Fruit fly (Drosophila melanogaster) whole organism, embryonic: ENCODE data around the gene CG7006.

Source experiments
- Asciz ChIP-seq: fragments of 200-800 bp; sonication (Bioruptor generic); optimal IDR thresholded peaks from 2 replicates; lab custom pipeline; 2017; ENCODE audit warnings: missing biosample characterization, mild to moderate bottlenecking, missing genetic modification characterization, missing genetic modification reagents
- BEAF-32 ChIP-seq: fragments of 200-800 bp; sonication (Bioruptor generic); optimal IDR thresholded peaks from 3 replicates; lab custom pipeline; 2017; ENCODE audit warnings: missing biosample characterization, missing genetic modification characterization, mild to moderate bottlenecking, moderate library complexity, missing genetic modification reagents
- Bgb ChIP-seq: fragments of 200-800 bp; sonication (Bioruptor generic); IDR thresholded peaks from 2 replicates; pipeline ENCODE4 v1.3.6; 2022; ENCODE audit warnings: missing biosample characterization, missing genetic modification characterization; ENCODE audit not compliant: partially characterized antibody
- CG10431 ChIP-seq: fragments of 200-800 bp; sonication (Bioruptor generic); optimal IDR thresholded peaks from 3 replicates; lab custom pipeline; 2018; ENCODE audit warnings: missing biosample characterization, mild to moderate bottlenecking, missing genetic modification characterization
- CG12659 ChIP-seq: fragments of 200-800 bp; sonication (Bioruptor generic); optimal IDR thresholded peaks from 3 replicates; lab custom pipeline; 2017; ENCODE audit warnings: mild to moderate bottlenecking, missing biosample characterization, missing genetic modification reagents, missing genetic modification characterization
- CG13296 ChIP-seq: fragments of 200-800 bp; sonication (Bioruptor generic); optimal IDR thresholded peaks from 3 replicates; lab custom pipeline; 2018; ENCODE audit warnings: missing biosample characterization, mild to moderate bottlenecking, missing genetic modification characterization
- CG14441 ChIP-seq: fragments of 200-800 bp; sonication (Bioruptor generic); IDR thresholded peaks from 2 replicates; pipeline ENCODE4 v1.3.6; 2022; ENCODE audit warnings: missing biosample characterization, missing genetic modification characterization
- CG15479 ChIP-seq: fragments of 200-800 bp; sonication (Bioruptor generic); optimal IDR thresholded peaks from 3 replicates; lab custom pipeline; 2019; ENCODE audit warnings: missing biosample characterization, mild to moderate bottlenecking, missing genetic modification characterization, moderate library complexity
- CG16779 ChIP-seq: fragments of 200-800 bp; sonication (Bioruptor generic); IDR thresholded peaks from 2 replicates; pipeline ENCODE4 v1.3.6; 2022; ENCODE audit warnings: missing biosample characterization, missing genetic modification characterization
- CG17359 ChIP-seq: fragments of 200-800 bp; sonication (Bioruptor generic); optimal IDR thresholded peaks from 3 replicates; lab custom pipeline; 2018; ENCODE audit warnings: missing biosample characterization, mild to moderate bottlenecking, missing genetic modification characterization, moderate library complexity
- CG2120 ChIP-seq: fragments of 200-800 bp; sonication (Bioruptor generic); optimal IDR thresholded peaks from 3 replicates; lab custom pipeline; 2016; ENCODE audit warnings: missing biosample characterization, missing genetic modification characterization
- CG2678 ChIP-seq: fragments of 200-800 bp; sonication (Bioruptor generic); optimal IDR thresholded peaks from 3 replicates; lab custom pipeline; 2019; ENCODE audit warnings: missing biosample characterization, mild to moderate bottlenecking, missing genetic modification characterization, moderate library complexity
- CG2712 ChIP-seq: fragments of 200-800 bp; optimal IDR thresholded peaks from 3 replicates; lab custom pipeline; 2019; ENCODE audit warnings: missing biosample characterization, mild to moderate bottlenecking, missing genetic modification characterization, moderate library complexity
- CG31224 ChIP-seq: fragments of 200-800 bp; sonication (Bioruptor generic); IDR thresholded peaks from 2 replicates; pipeline ENCODE4 v1.3.6; 2022; ENCODE audit warnings: missing biosample characterization, missing genetic modification characterization
- CG32532 ChIP-seq: fragments of 200-800 bp; sonication (Bioruptor generic); IDR thresholded peaks from 2 replicates; pipeline ENCODE4 v1.3.6; 2022; ENCODE audit warnings: missing biosample characterization, missing genetic modification characterization
- CG33213 ChIP-seq: fragments of 200-800 bp; sonication (Bioruptor generic); optimal IDR thresholded peaks from 3 replicates; lab custom pipeline; 2016; ENCODE audit warnings: missing biosample characterization, missing genetic modification characterization
- CG34376 ChIP-seq: fragments of 200-800 bp; sonication (Bioruptor generic); optimal IDR thresholded peaks from 2 replicates; lab custom pipeline; 2018; ENCODE audit warnings: missing biosample characterization, mild to moderate bottlenecking, missing genetic modification characterization
- CG4424 ChIP-seq: fragments of 200-800 bp; sonication (Bioruptor generic); optimal IDR thresholded peaks from 3 replicates; lab custom pipeline; 2016; ENCODE audit warnings: missing biosample characterization, missing genetic modification characterization
- CG5953 ChIP-seq: fragments of 200-800 bp; sonication (Bioruptor generic); IDR thresholded peaks from 2 replicates; pipeline ENCODE4 v1.3.6; 2022; ENCODE audit warnings: missing biosample characterization, missing genetic modification characterization
- CG6272 ChIP-seq: fragments of 200-800 bp; sonication (Bioruptor generic); IDR thresholded peaks from 2 replicates; pipeline ENCODE4 v1.3.6; 2022; ENCODE audit warnings: missing biosample characterization, missing genetic modification characterization
- CG6654 ChIP-seq: fragments of 200-800 bp; sonication (Bioruptor generic); optimal IDR thresholded peaks from 2 replicates; lab custom pipeline; 2017; ENCODE audit warnings: missing biosample characterization, mild to moderate bottlenecking, missing genetic modification characterization
- CG6791 ChIP-seq: fragments of 200-800 bp; sonication (Bioruptor generic); IDR thresholded peaks from 3 replicates; pipeline ENCODE4 v1.3.6; 2022; ENCODE audit warnings: missing biosample characterization, missing genetic modification characterization; ENCODE audit not compliant: partially characterized antibody
- CG7786 ChIP-seq: fragments of 200-800 bp; sonication (Bioruptor generic); optimal IDR thresholded peaks from 2 replicates; lab custom pipeline; 2016; ENCODE audit warnings: missing biosample characterization, missing genetic modification characterization
- CG9817 ChIP-seq: fragments of 200-800 bp; sonication (Bioruptor generic); optimal IDR thresholded peaks from 2 replicates; lab custom pipeline; 2018; ENCODE audit warnings: missing biosample characterization, mild to moderate bottlenecking, missing genetic modification characterization, moderate library complexity
- CTCF ChIP-seq: fragments of 200-800 bp; sonication (Bioruptor generic); optimal IDR thresholded peaks from 2 replicates; lab custom pipeline; 2017; ENCODE audit warnings: missing biosample characterization, mild to moderate bottlenecking, missing genetic modification characterization, moderate library complexity
- D19B ChIP-seq: fragments of 200-800 bp; sonication (Bioruptor generic); optimal IDR thresholded peaks from 2 replicates; lab custom pipeline; 2017; ENCODE audit warnings: missing biosample characterization, mild to moderate bottlenecking, missing genetic modification characterization
- Dbx ChIP-seq: fragments of 200-800 bp; sonication (Bioruptor generic); IDR thresholded peaks from 3 replicates; pipeline ENCODE4 v1.3.6; 2022; ENCODE audit warnings: missing biosample characterization, missing genetic modification characterization
- Eip74EF ChIP-seq, 2 experiments: fragments of 200-800 bp in 1 of 2; fragments of >200 bp in 1 of 2; sonication (Bioruptor generic) in 1 of 2; optimal IDR thresholded peaks; 2 replicates each; lab custom pipeline; 2017 to 2019; ENCODE audit warnings: missing biosample characterization in 2 of 2, missing genetic modification characterization in 2 of 2, mild to moderate bottlenecking in 1 of 2, moderate library complexity in 1 of 2
- Hmx ChIP-seq: fragments of 200-800 bp; sonication (Bioruptor generic); optimal IDR thresholded peaks from 2 replicates; lab custom pipeline; 2016; ENCODE audit warnings: missing biosample characterization, missing genetic modification characterization
- Hsf ChIP-seq: fragments of 200-800 bp; sonication (Bioruptor generic); optimal IDR thresholded peaks from 3 replicates; lab custom pipeline; 2016; ENCODE audit warnings: missing biosample characterization, missing genetic modification characterization
- Lpt ChIP-seq: fragments of >200 bp; optimal IDR thresholded peaks from 2 replicates; lab custom pipeline; 2018; ENCODE audit warnings: missing biosample characterization, missing genetic modification characterization
- Oli ChIP-seq: fragments of 200-800 bp; sonication (Bioruptor generic); optimal IDR thresholded peaks from 2 replicates; lab custom pipeline; 2018; ENCODE audit warnings: missing biosample characterization, mild to moderate bottlenecking, missing genetic modification characterization, moderate library complexity
- Xrp1 ChIP-seq: fragments of 200-800 bp; sonication (Bioruptor generic); IDR thresholded peaks from 2 replicates; pipeline ENCODE4 v1.3.6; 2022; ENCODE audit warnings: missing biosample characterization, missing genetic modification characterization
- ase ChIP-seq: fragments of 200-800 bp; sonication (Bioruptor generic); IDR thresholded peaks from 3 replicates; pipeline ENCODE4 v1.3.6; 2022; ENCODE audit warnings: missing biosample characterization, missing genetic modification characterization
- bowl ChIP-seq: fragments of 200-800 bp; sonication (Bioruptor generic); IDR thresholded peaks from 2 replicates; pipeline ENCODE4 v1.3.6; 2022; ENCODE audit warnings: missing biosample characterization, missing genetic modification characterization
- bsh ChIP-seq, 2 experiments: fragments of 200-800 bp; sonication (Bioruptor generic); optimal IDR thresholded peaks; 2 replicates each; lab custom pipeline; 2017 to 2018; ENCODE audit warnings: mild to moderate bottlenecking in 2 of 2, missing biosample characterization in 2 of 2, missing genetic modification characterization in 2 of 2, moderate library complexity in 1 of 2
- cato ChIP-seq: fragments of 200-800 bp; sonication (Bioruptor generic); optimal IDR thresholded peaks from 2 replicates; lab custom pipeline; 2016; ENCODE audit warnings: missing biosample characterization, missing genetic modification characterization, borderline replicate concordance
- fd3F ChIP-seq: fragments of 200-800 bp; sonication (Bioruptor generic); optimal IDR thresholded peaks from 2 replicates; lab custom pipeline; 2018; ENCODE audit warnings: missing biosample characterization, mild to moderate bottlenecking, missing genetic modification characterization, moderate library complexity
- gfzf ChIP-seq: fragments of 200-800 bp; sonication (Bioruptor generic); optimal IDR thresholded peaks from 2 replicates; lab custom pipeline; 2016; ENCODE audit warnings: missing biosample characterization, mild to moderate bottlenecking, missing genetic modification characterization, moderate library complexity
- gro ChIP-seq: fragments of 200-800 bp; sonication (Bioruptor generic); optimal IDR thresholded peaks from 2 replicates; lab custom pipeline; 2016; ENCODE audit warnings: missing biosample characterization, missing genetic modification characterization
- lola ChIP-seq, 3 experiments: fragments of >200 bp in 2 of 3; fragments of 200-800 bp in 1 of 3; sonication (Bioruptor generic) in 1 of 3; optimal IDR thresholded peaks; 2 replicates each; lab custom pipeline; 2017 to 2019; ENCODE audit warnings: missing biosample characterization in 3 of 3, missing genetic modification characterization in 3 of 3, mild to moderate bottlenecking in 1 of 3, moderate library complexity in 1 of 3
- oc ChIP-seq: fragments of 200-800 bp; sonication (Bioruptor generic); optimal IDR thresholded peaks from 2 replicates; lab custom pipeline; 2018; ENCODE audit warnings: missing biosample characterization, mild to moderate bottlenecking, missing genetic modification characterization, moderate library complexity
- org-1 ChIP-seq: fragments of 200-800 bp; sonication (Bioruptor generic); optimal IDR thresholded peaks from 2 replicates; lab custom pipeline; 2017; ENCODE audit warnings: missing biosample characterization, missing genetic modification characterization
- scrt ChIP-seq: fragments of 200-800 bp; sonication (Bioruptor generic); optimal IDR thresholded peaks from 2 replicates; lab custom pipeline; 2018; ENCODE audit warnings: missing biosample characterization, mild to moderate bottlenecking, missing genetic modification characterization, moderate library complexity
- sisA ChIP-seq: fragments of 200-800 bp; sonication (Bioruptor generic); IDR thresholded peaks from 2 replicates; pipeline ENCODE4 v1.3.6; 2022; ENCODE audit warnings: missing biosample characterization, missing genetic modification characterization
- tx ChIP-seq: fragments of 200-800 bp; sonication (Bioruptor generic); optimal IDR thresholded peaks from 2 replicates; lab custom pipeline; 2016; ENCODE audit warnings: missing biosample characterization, missing genetic modification characterization
- vfl ChIP-seq: fragments of 200-800 bp; sonication (Bioruptor generic); optimal IDR thresholded peaks from 2 replicates; lab custom pipeline; 2016; ENCODE audit warnings: missing biosample characterization, missing genetic modification characterization
- zen2 ChIP-seq: fragments of 200-800 bp; sonication (Bioruptor generic); IDR thresholded peaks from 3 replicates; pipeline ENCODE4 v1.3.6; 2022; ENCODE audit warnings: missing biosample characterization, missing genetic modification characterization; ENCODE audit not compliant: partially characterized antibody

CG7006 gene

DNA sequence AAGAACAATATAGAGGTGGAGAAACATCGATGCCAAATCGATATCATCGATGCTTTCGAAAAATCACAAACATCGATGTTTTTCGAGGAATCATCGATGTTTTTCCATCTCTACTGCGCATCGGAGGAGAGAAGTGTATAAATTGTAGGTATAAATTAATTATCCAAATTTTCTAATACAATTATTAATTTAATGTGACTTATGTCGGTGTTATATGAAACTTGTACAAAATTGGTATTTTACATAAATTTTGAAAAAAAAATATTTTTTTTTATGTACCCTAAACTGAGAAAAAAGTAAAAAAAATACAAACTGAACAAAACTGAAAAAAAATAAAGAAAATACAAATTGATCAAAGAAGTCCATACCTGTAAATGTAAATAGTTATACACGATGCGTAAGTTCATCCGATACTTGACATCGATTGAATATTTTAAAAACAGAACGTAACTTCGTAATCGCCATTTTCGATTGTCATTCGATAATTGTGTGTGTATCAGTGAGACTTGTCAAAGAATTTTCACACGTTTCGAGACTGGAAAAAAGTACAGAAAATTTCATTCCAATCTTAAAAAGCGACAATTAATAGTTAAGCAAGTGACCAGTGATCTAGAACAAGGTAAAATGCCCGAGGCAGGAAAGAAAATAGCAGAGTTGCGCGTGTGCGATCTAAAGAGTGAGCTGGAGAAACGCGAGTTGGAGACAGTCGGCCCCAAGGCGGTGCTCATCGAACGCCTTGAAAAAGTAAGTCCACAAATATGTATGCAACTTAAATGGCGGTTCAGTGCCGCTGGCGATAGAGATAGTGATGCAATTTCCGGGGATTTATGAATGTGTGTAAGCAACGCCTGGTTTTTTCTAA lies 33.2 kb upstream of the CG7006 start, which contains the start of the genes CG5808 and Saf-B (continued):
- TF ChIP-seq tx (GFP tag; lab: Kevin White, UChicago) (no peak), vfl (no peak), bsh (GFP tag; optimal IDR thresholded peaks at IDR 0.05; lab: Kevin White, UChicago) (no peak), CG6272 (no peak), Hmx (no peak), BEAF-32 (GFP tag; lab: Kevin White, UChicago) (peak; percentile 87), CG6654 (GFP tag; lab: Kevin White, UChicago) (no peak), oc (tag; lab: Kevin White, UChicago) (no peak), Eip74EF (GFP tag; optimal IDR thresholded peaks at IDR 0.05; lab: Kevin White, UChicago) (no peak), Oli (peak; percentile 13), CG14441 (GFP tag; lab: Robert Waterston, UW) (peak; percentile 43; the same call in 1 of the 2 replicates), CG9817 (no peak), Dbx (peak; percentile 44; the same call in 2 of the 3 replicates), CG13296 (GFP tag; lab: Kevin White, UChicago) (no peak), CG33213 (GFP tag; lab: Kevin White, UChicago) (no peak), lola (GFP tag; optimal IDR thresholded peaks at IDR 0.05; lab: Kevin White, UChicago) (peak in 1 of 3 experiments; percentile 60), CG16779 (GFP tag; lab: Robert Waterston, UW) (no peak), scrt (no peak), fd3F (no peak), CG34376 (GFP tag; lab: Kevin White, UChicago) (no peak), CG4424 (GFP tag; lab: Kevin White, UChicago) (peak; percentile 58), CG2712 (peak; percentile 61), CG17359 (tag; lab: Kevin White, UChicago) (no peak), Xrp1 (GFP tag; lab: Robert Waterston, UW) (peak; percentile 49; the same call in 1 of the 2 replicates), CG15479 (GFP tag; lab: Kevin White, UChicago) (no peak), CG32532 (GFP tag; lab: Robert Waterston, UW) (peak; percentile 36), sisA (0 out of 2 replicates have a peak, but pooled peaks have one; percentile 12), CG10431 (GFP tag; lab: Kevin White, UChicago) (no peak), CG12659 (peak; percentile 63), D19B (no peak), Hsf (GFP tag; lab: Kevin White, UChicago) (peak; percentile 38), CG31224 (GFP tag; lab: Robert Waterston, UW) (peak; percentile 43; the same call in 1 of the 2 replicates), ase (GFP tag; lab: Robert Waterston, UW) (no peak), zen2 (GFP tag; lab: Robert Waterston, UW) (peak; percentile 69), gro (GFP tag; lab: Kevin White, UChicago) (no peak), CG2678 (tag; lab: Kevin White, UChicago) (no peak), gfzf (GFP tag; lab: Kevin White, UChicago) (no peak), CG2120 (GFP tag; lab: Kevin White, UChicago) (peak; percentile 22), org-1 (GFP tag; lab: Kevin White, UChicago) (no peak), CG7786 (GFP tag; lab: Kevin White, UChicago) (no peak), bowl (GFP tag; lab: Robert Waterston, UW) (no peak; the same call in 1 of the 2 replicates), CG5953 (GFP tag; lab: Robert Waterston, UW) (no peak), CTCF (GFP tag; lab: Kevin White, UChicago) (no peak), Bgb (GFP tag; lab: Robert Waterston, UW) (peak; percentile 76), Asciz (GFP tag; lab: Kevin White, UChicago) (no peak), Lpt (no peak), CG6791 (GFP tag; lab: Robert Waterston, UW) (peak; percentile 89), cato (no peak)
